Fruit fly (Drosophila melanogaster) Kc167 (cell line): ENCODE data around the gene Ilp2.

Experiments used
- Sin3A ChIP-seq: fragments of >200 bp; optimal IDR thresholded peaks from 2 replicates; lab custom pipeline; 2018; ENCODE audit warnings: missing external identifiers
- h ChIP-seq: fragments of >200 bp; optimal IDR thresholded peaks from 3 replicates; lab custom pipeline; 2018; ENCODE audit warnings: missing external identifiers
- insv ChIP-seq: fragments of >200 bp; optimal IDR thresholded peaks from 3 replicates; lab custom pipeline; 2018; ENCODE audit warnings: missing external identifiers

- TF ChIP-seq Sin3A, result no peak
- TF ChIP-seq insv, result no peak
- no peak for TF ChIP-seq h (lab: Kevin White, UChicago)
Observed at dm6 chr3L:9802020-9802419, 2.5 kb downstream of the Ilp2 start, which contains the start of gene Ilp3.
